Worm (Caenorhabditis elegans): ENCODE data around the gene F40G12.10.

- TF ChIP-seq flt-1 (GFP tag; IDR thresholded peaks at IDR 0.05) (no peak), cog-1 (tag; optimal IDR thresholded peaks at IDR 0.05) (no peak), klf-2 (GFP tag; conservative IDR thresholded peaks at IDR 0.05) (no peak), med-1 (GFP tag; optimal IDR thresholded peaks at IDR 0.05; ENCODE audit: insufficient read depth) (no peak), ztf-29 (GFP tag; IDR thresholded peaks at IDR 0.05) (no peak), ztf-23 (GFP tag; IDR thresholded peaks at IDR 0.05) (no peak)
These were observed 47.4 kb upstream of the F40G12.10 start, which contains the start of gene ent-3 for ce11 chrV:14235942-14236341.

All from whole organism, midembryonic.